Worm (Caenorhabditis elegans) whole organism, early embryonic: ENCODE results near the gene srg-66.
"Not testable (repeated sequence)": the region's sequence is repeated elsewhere in the genome, so short reads cannot be mapped to it uniquely, and the experiment has no call there.

ENCODE experiments used
- B0310.2 ChIP-seq: sonication (generic microtip); optimal IDR thresholded peaks from 2 replicates; lab custom pipeline; 2016; ENCODE audit warnings: mild to moderate bottlenecking, missing genetic modification characterization, missing compliant biosample characterization
- F13C5.2 ChIP-seq: sonication (generic microtip); optimal IDR thresholded peaks from 2 replicates; lab custom pipeline; 2017; ENCODE audit warnings: mild to moderate bottlenecking, missing genetic modification characterization, inconsistent platforms, missing compliant biosample characterization
- aly-1 ChIP-seq: sonication (generic microtip); optimal IDR thresholded peaks from 2 replicates; lab custom pipeline; 2016; ENCODE audit warnings: missing genetic modification characterization, missing compliant biosample characterization
- ama-1 ChIP-seq: fragments of 150-350 bp; optimal IDR thresholded peaks from 2 replicates; lab custom pipeline; 2014
- ceh-13 ChIP-seq: fragments of 200-800 bp; sonication (Bioruptor generic); optimal IDR thresholded peaks from 2 replicates; lab custom pipeline; 2018; ENCODE audit warnings: mild to moderate bottlenecking, missing genetic modification characterization, missing compliant biosample characterization
- ceh-36 ChIP-seq: sonication (generic microtip); optimal IDR thresholded peaks from 2 replicates; lab custom pipeline; 2016; ENCODE audit warnings: missing genetic modification characterization, inconsistent platforms, missing compliant biosample characterization
- ets-7 ChIP-seq: sonication (generic microtip); optimal IDR thresholded peaks from 2 replicates; lab custom pipeline; 2016; ENCODE audit warnings: missing genotype, missing genetic modification characterization, missing compliant biosample characterization
- flt-1 ChIP-seq: fragments of 200-800 bp; sonication (Bioruptor generic); IDR thresholded peaks from 2 replicates; pipeline ENCODE4 v1.3.6; 2022; ENCODE audit warnings: missing genetic modification characterization, missing compliant biosample characterization
- hmbx-1 ChIP-seq: sonication (generic microtip); optimal IDR thresholded peaks from 2 replicates; lab custom pipeline; 2016; ENCODE audit warnings: mild to moderate bottlenecking, missing genetic modification characterization, missing compliant biosample characterization
- hmg-4 ChIP-seq: fragments of 200-800 bp; sonication (Bioruptor generic); optimal IDR thresholded peaks from 2 replicates; lab custom pipeline; 2018; ENCODE audit warnings: mild to moderate bottlenecking, missing genetic modification characterization, missing compliant biosample characterization
- hnd-1 ChIP-seq: sonication (generic microtip); optimal IDR thresholded peaks from 2 replicates; lab custom pipeline; 2016; ENCODE audit warnings: missing genetic modification characterization, missing compliant biosample characterization
- pes-1 ChIP-seq: fragments of 200-800 bp; sonication (Bioruptor generic); IDR thresholded peaks from 2 replicates; pipeline ENCODE4 v1.3.6; 2022; ENCODE audit warnings: missing genetic modification reagents, missing genetic modification characterization, missing compliant biosample characterization
- scrt-1 ChIP-seq: fragments of 200-800 bp; sonication (Bioruptor generic); IDR thresholded peaks from 2 replicates; pipeline ENCODE4 v1.3.6; 2022; ENCODE audit warnings: missing genetic modification characterization, missing compliant biosample characterization
- sea-1 ChIP-seq: fragments of 200-800 bp; sonication (Bioruptor generic); conservative IDR thresholded peaks from 2 replicates; pipeline ENCODE4 v1.3.6; 2022; ENCODE audit warnings: missing genetic modification characterization, missing compliant biosample characterization
- tbx-11 ChIP-seq: fragments of 200-800 bp; sonication (Bioruptor generic); IDR thresholded peaks from 2 replicates; pipeline ENCODE4 v1.3.6; 2022; ENCODE audit warnings: missing genetic modification characterization, missing compliant biosample characterization
- tbx-37 ChIP-seq: fragments of 200-800 bp; sonication (Bioruptor generic); conservative IDR thresholded peaks from 2 replicates; pipeline ENCODE4 v1.3.6; 2022; ENCODE audit warnings: missing genetic modification reagents, missing genetic modification characterization, missing compliant biosample characterization
- tra-4 ChIP-seq: sonication (generic microtip); optimal IDR thresholded peaks from 2 replicates; lab custom pipeline; 2017; ENCODE audit warnings: missing genetic modification characterization, missing compliant biosample characterization

The srg-66 gene

ce11 chrV:5468489-5468888, 13.7 kb downstream of the srg-66 start, which contains the start of gene ZC317.6:
TSS of gene ZC317.6 (minus strand) at chrV:5468589.
- not testable (repeated sequence) for TF ChIP-seq F13C5.2; flt-1 (GFP tag; lab: Robert Waterston, UW); hnd-1 (tag; lab: Kevin White, UChicago)

- TF ChIP-seq tra-4 (no peak), tbx-11 (GFP tag; lab: Robert Waterston, UW) (no peak), ets-7 (tag; lab: Kevin White, UChicago) (no peak), ceh-13 (no peak), aly-1 (tag; lab: Kevin White, UChicago) (no peak), tbx-37 (GFP tag; lab: Robert Waterston, UW) (no peak), pes-1 (GFP tag; lab: Robert Waterston, UW) (no peak), hmg-4 (GFP tag; lab: Kevin White, UChicago) (no peak), scrt-1 (GFP tag; lab: Robert Waterston, UW) (no peak), ceh-36 (no peak), sea-1 (GFP tag; lab: Robert Waterston, UW) (no peak), flt-1 (GFP tag; lab: Robert Waterston, UW) (no peak), ama-1 (lab: Kevin White, UChicago) (no peak), F13C5.2 (no peak), hnd-1 (tag; lab: Kevin White, UChicago) (no peak), B0310.2 (tag; lab: Kevin White, UChicago) (no peak)
Measured at ce11 chrV:5465335-5465734, 16.9 kb downstream of the srg-66 start, which contains the start of gene srg-68. TSS of gene srg-68 (minus strand) at chrV:5465435.

- TF ChIP-seq tbx-37 (GFP tag; lab: Robert Waterston, UW), result no peak
- TF ChIP-seq sea-1 (GFP tag; lab: Robert Waterston, UW), result no peak
- TF ChIP-seq flt-1 (GFP tag; lab: Robert Waterston, UW), result no peak
- no peak for TF ChIP-seq scrt-1 (GFP tag; lab: Robert Waterston, UW)
- TF ChIP-seq hnd-1 (tag; lab: Kevin White, UChicago), result no peak
- TF ChIP-seq ama-1 (lab: Kevin White, UChicago), result no peak
- TF ChIP-seq ceh-36, result no peak
- no peak for TF ChIP-seq hmbx-1
- TF ChIP-seq ets-7 (tag; lab: Kevin White, UChicago), result no peak
- no peak for TF ChIP-seq hmg-4 (GFP tag; lab: Kevin White, UChicago)
- TF ChIP-seq aly-1 (tag; lab: Kevin White, UChicago), result no peak
- no peak for TF ChIP-seq F13C5.2
- no peak for TF ChIP-seq ceh-13
- TF ChIP-seq tbx-11 (GFP tag; lab: Robert Waterston, UW), result no peak
- TF ChIP-seq tra-4, result no peak
- TF ChIP-seq B0310.2 (tag; lab: Kevin White, UChicago), result no peak
- no peak for TF ChIP-seq pes-1 (GFP tag; lab: Robert Waterston, UW)
Measured at ce11 chrV:5462894-5463293, 19.3 kb downstream of the srg-66 start, which contains the start of gene srg-67. TSS of gene srg-67 (minus strand) at chrV:5462994.

- TF ChIP-seq tbx-37 (GFP tag; lab: Robert Waterston, UW), result no peak
- TF ChIP-seq tbx-11 (GFP tag; lab: Robert Waterston, UW), result no peak
- TF ChIP-seq B0310.2 (tag; lab: Kevin White, UChicago), result no peak
- TF ChIP-seq ceh-36, result no peak
- TF ChIP-seq ceh-13, result no peak
- no peak for TF ChIP-seq hmg-4 (GFP tag; lab: Kevin White, UChicago)
- TF ChIP-seq ama-1 (lab: Kevin White, UChicago), result no peak
- no peak for TF ChIP-seq hmbx-1
- no peak for TF ChIP-seq sea-1 (GFP tag; lab: Robert Waterston, UW)
- TF ChIP-seq hnd-1 (tag; lab: Kevin White, UChicago), result no peak
- no peak for TF ChIP-seq pes-1 (GFP tag; lab: Robert Waterston, UW)
- TF ChIP-seq ets-7 (tag; lab: Kevin White, UChicago), result no peak
- TF ChIP-seq F13C5.2, result no peak
- TF ChIP-seq flt-1 (GFP tag; lab: Robert Waterston, UW), result no peak
- TF ChIP-seq scrt-1 (GFP tag; lab: Robert Waterston, UW), result no peak
- no peak for TF ChIP-seq tra-4
- no peak for TF ChIP-seq aly-1 (tag; lab: Kevin White, UChicago)
Measured at ce11 chrV:5459806-5460205, 22.4 kb downstream of the srg-66 start, which contains the start of gene ZC317.2. TSS of gene ZC317.2 (plus strand) at chrV:5460106.

- TF ChIP-seq hnd-1 (tag; lab: Kevin White, UChicago) (no peak), ets-7 (tag; lab: Kevin White, UChicago) (no peak), F13C5.2 (no peak), ama-1 (lab: Kevin White, UChicago) (no peak), B0310.2 (tag; lab: Kevin White, UChicago) (no peak), ceh-13 (no peak), flt-1 (GFP tag; lab: Robert Waterston, UW) (no peak), tra-4 (no peak), aly-1 (tag; lab: Kevin White, UChicago) (no peak), hmg-4 (GFP tag; lab: Kevin White, UChicago) (no peak), scrt-1 (GFP tag; lab: Robert Waterston, UW) (no peak), tbx-37 (GFP tag; lab: Robert Waterston, UW) (no peak), hmbx-1 (no peak), sea-1 (GFP tag; lab: Robert Waterston, UW) (no peak)
Measured at ce11 chrV:5454955-5455354, 27.3 kb downstream of the srg-66 start.

ce11 chrV:5453615-5454014, 28.6 kb downstream of the srg-66 start, which contains the start of gene glc-3:
TSS of gene glc-3 (minus strand) at chrV:5453715.
- TF ChIP-seq B0310.2 (tag; lab: Kevin White, UChicago) (no peak), tbx-37 (GFP tag; lab: Robert Waterston, UW) (no peak), ama-1 (lab: Kevin White, UChicago) (no peak), sea-1 (GFP tag; lab: Robert Waterston, UW) (no peak), flt-1 (GFP tag; lab: Robert Waterston, UW) (no peak), aly-1 (tag; lab: Kevin White, UChicago) (no peak), F13C5.2 (no peak)

- TF ChIP-seq aly-1 (tag; lab: Kevin White, UChicago) (no peak), hmbx-1 (no peak), ceh-13 (no peak), B0310.2 (tag; lab: Kevin White, UChicago) (no peak), ets-7 (tag; lab: Kevin White, UChicago) (no peak), F13C5.2 (no peak), tra-4 (no peak), hmg-4 (GFP tag; lab: Kevin White, UChicago) (no peak), hnd-1 (tag; lab: Kevin White, UChicago) (no peak), ama-1 (lab: Kevin White, UChicago) (no peak), flt-1 (GFP tag; lab: Robert Waterston, UW) (no peak), tbx-37 (GFP tag; lab: Robert Waterston, UW) (no peak), sea-1 (GFP tag; lab: Robert Waterston, UW) (no peak), tbx-11 (GFP tag; lab: Robert Waterston, UW) (no peak), pes-1 (GFP tag; lab: Robert Waterston, UW) (no peak), ceh-36 (no peak), scrt-1 (GFP tag; lab: Robert Waterston, UW) (no peak)
Measured at ce11 chrV:5450742-5451141, 31.5 kb downstream of the srg-66 start.
